Fruit fly (Drosophila melanogaster): ENCODE measurements around the gene CG34375.

The CG34375 gene

dm6 chr3R:23053936-23054335 is 43.6 kb upstream of the CG34375 start, which contains the start of gene p53 (continued):
- TF ChIP-seq CG11398 (GFP tag; optimal IDR thresholded peaks at IDR 0.05) = peak; percentile 56
- TF ChIP-seq ATbp (GFP tag; optimal IDR thresholded peaks at IDR 0.05) = peak; percentile 74
- peak; percentile 62 for TF ChIP-seq CG6254 (GFP tag; optimal IDR thresholded peaks at IDR 0.05)
- TF ChIP-seq CG4282 (GFP tag; optimal IDR thresholded peaks at IDR 0.05) = peak; percentile 30
- peak; percentile 77 for TF ChIP-seq CG4707 (GFP tag; optimal IDR thresholded peaks at IDR 0.05)
- peak; percentile 79 for TF ChIP-seq pb (GFP tag; optimal IDR thresholded peaks at IDR 0.05)
- peak; percentile 51 for TF ChIP-seq crc (GFP tag; optimal IDR thresholded peaks at IDR 0.05)
- TF ChIP-seq salm (tag; optimal IDR thresholded peaks at IDR 0.05) = peak; percentile 22
- no peak for TF ChIP-seq mld (GFP tag; IDR thresholded peaks at IDR 0.05; ENCODE audit: partially characterized antibody)
- TF ChIP-seq CkIIα-i1 (GFP tag; IDR thresholded peaks at IDR 0.05) = no peak
- peak; percentile 64; the same call in 2 of the 3 replicates for TF ChIP-seq CG17361 (GFP tag; IDR thresholded peaks at IDR 0.05)
- no peak for TF ChIP-seq ab (GFP tag; optimal IDR thresholded peaks at IDR 0.05)
- peak; percentile 35 for TF ChIP-seq Hand (GFP tag; optimal IDR thresholded peaks at IDR 0.05)
- TF ChIP-seq CG14710 (tag; optimal IDR thresholded peaks at IDR 0.05) = peak; percentile 73
- no peak for TF ChIP-seq aop (GFP tag; IDR thresholded peaks at IDR 0.05)
- peak; percentile 17 for TF ChIP-seq gcm (GFP tag; optimal IDR thresholded peaks at IDR 0.05)
- peak; percentile 28 for TF ChIP-seq Deaf1 (tag; optimal IDR thresholded peaks at IDR 0.05)
- peak; percentile 55 for TF ChIP-seq CG8388 (GFP tag; optimal IDR thresholded peaks at IDR 0.05)
- peak; percentile 60 for TF ChIP-seq CG2202 (tag; optimal IDR thresholded peaks at IDR 0.05)
- TF ChIP-seq Dp (GFP tag; optimal IDR thresholded peaks at IDR 0.05) = peak; percentile 84
- peak; percentile 64 for TF ChIP-seq HLH4C (GFP tag; IDR thresholded peaks at IDR 0.05; ENCODE audit: partially characterized antibody)
- peak; percentile 84 for TF ChIP-seq CG2116 (GFP tag; optimal IDR thresholded peaks at IDR 0.05)
- TF ChIP-seq ash1 (GFP tag; optimal IDR thresholded peaks at IDR 0.05) = peak; percentile 64
- no peak for TF ChIP-seq br (optimal IDR thresholded peaks at IDR 0.05)
- peak; percentile 79 for TF ChIP-seq lmd (GFP tag; IDR thresholded peaks at IDR 0.05)
- TF ChIP-seq sc (optimal IDR thresholded peaks at IDR 0.05) = no peak
- peak; percentile 64 for TF ChIP-seq sc (GFP tag; optimal IDR thresholded peaks at IDR 0.05)
- no peak for TF ChIP-seq CG2889 (GFP tag; IDR thresholded peaks at IDR 0.05)
- peak; percentile 29 for TF ChIP-seq zfh2 (GFP tag; optimal IDR thresholded peaks at IDR 0.05)
- TF ChIP-seq bab2 (GFP tag; optimal IDR thresholded peaks at IDR 0.05) = peak; percentile 41
- peak; percentile 36 for TF ChIP-seq Sry-β (GFP tag; optimal IDR thresholded peaks at IDR 0.05)
- TF ChIP-seq CG10462 (GFP tag; optimal IDR thresholded peaks at IDR 0.05) = no peak
- TF ChIP-seq ham (GFP tag; IDR thresholded peaks at IDR 0.05) = no peak
- TF ChIP-seq CG8089 (GFP tag; optimal IDR thresholded peaks at IDR 0.05) = peak; percentile 70
- TF ChIP-seq dan (GFP tag; IDR thresholded peaks at IDR 0.05) = no peak
- TF ChIP-seq chinmo (GFP tag; IDR thresholded peaks at IDR 0.05; ENCODE audit: partially characterized antibody) = 0 out of 4 replicates have a peak, but pooled peaks have one; percentile 48
- peak; percentile 72 for TF ChIP-seq Sox100B (GFP tag; optimal IDR thresholded peaks at IDR 0.05)
- no peak for TF ChIP-seq Drgx (GFP tag; IDR thresholded peaks at IDR 0.05)
- peak; percentile 78 for TF ChIP-seq phol (tag; optimal IDR thresholded peaks at IDR 0.05)
- TF ChIP-seq CG11504 (tag; optimal IDR thresholded peaks at IDR 0.05) = no peak
- TF ChIP-seq ci (GFP tag; IDR thresholded peaks at IDR 0.05) = peak; percentile 92
- TF ChIP-seq CG16813 (GFP tag; IDR thresholded peaks at IDR 0.05; ENCODE audit: partially characterized antibody) = peak; percentile 76
- peak; percentile 71; the same call in 1 of the 3 replicates for TF ChIP-seq sr (GFP tag; IDR thresholded peaks at IDR 0.05)
- no peak for TF ChIP-seq CG4404 (GFP tag; IDR thresholded peaks at IDR 0.05)
- peak; percentile 83 for TF ChIP-seq Camta (GFP tag; optimal IDR thresholded peaks at IDR 0.05)
- peak; percentile 74 for TF ChIP-seq Asciz (GFP tag; optimal IDR thresholded peaks at IDR 0.05)
- peak; percentile 72 for TF ChIP-seq CG2875 (GFP tag; optimal IDR thresholded peaks at IDR 0.05)
- no peak for TF ChIP-seq CG8924 (tag; optimal IDR thresholded peaks at IDR 0.05)
- peak; percentile 67 for TF ChIP-seq CoRest (tag; optimal IDR thresholded peaks at IDR 0.05)
- no peak for TF ChIP-seq ftz-f1 (GFP tag; optimal IDR thresholded peaks at IDR 0.05)
- 0 out of 3 replicates have a peak, but pooled peaks have one; percentile 27 for TF ChIP-seq C15 (GFP tag; IDR thresholded peaks at IDR 0.05)
